Worm (Caenorhabditis elegans): ENCODE results near the gene F42G4.6.

The F42G4.6 gene

ce11 chrII:13122720-13123119 lies 43.5 kb downstream of the F42G4.6 start, which contains the start of gene bath-45:
Gene bath-45, plus strand, starts transcription at chrII:13123020.
- no peak for TF ChIP-seq daf-12 (tag; optimal IDR thresholded peaks at IDR 0.05)
- no peak for TF ChIP-seq jun-1 (tag; optimal IDR thresholded peaks at IDR 0.05)
- no peak for TF ChIP-seq nhr-11 (tag; optimal IDR thresholded peaks at IDR 0.05)

ce11 chrII:13129602-13130001 lies 50.4 kb downstream of the F42G4.6 start, which contains the start of gene F29C12.6:
Gene F29C12.6, plus strand, starts transcription at chrII:13129902.
- TF ChIP-seq ceh-16 (tag; optimal IDR thresholded peaks at IDR 0.05), result no peak
- TF ChIP-seq hmg-11 (tag; optimal IDR thresholded peaks at IDR 0.05), result no peak
- TF ChIP-seq nhr-67 (tag; optimal IDR thresholded peaks at IDR 0.05), result no peak
- TF ChIP-seq eor-1 (tag; optimal IDR thresholded peaks at IDR 0.05), result no peak
- no peak for TF ChIP-seq unc-62 (GFP tag; optimal IDR thresholded peaks at IDR 0.05)
- TF ChIP-seq sea-2 (GFP tag; optimal IDR thresholded peaks at IDR 0.05), result no peak
- no peak for TF ChIP-seq nhr-11 (tag; optimal IDR thresholded peaks at IDR 0.05)
- no peak for TF ChIP-seq nhr-12 (tag; optimal IDR thresholded peaks at IDR 0.05)
- TF ChIP-seq nhr-43 (tag; optimal IDR thresholded peaks at IDR 0.05; ENCODE audit: poor library complexity, severe bottlenecking), result no peak
- TF ChIP-seq R02D3.7 (tag; optimal IDR thresholded peaks at IDR 0.05), result no peak
- no peak for TF ChIP-seq fkh-10 (GFP tag; optimal IDR thresholded peaks at IDR 0.05)
- TF ChIP-seq nhr-76 (tag; optimal IDR thresholded peaks at IDR 0.05), result no peak
